Fruit fly (Drosophila melanogaster) whole organism, embryonic: Measurements from ENCODE around the gene Eip75B.
A peak's percentile ranks its signal among the peaks of the same experiment; 100 is the strongest.

Experiments
- Adf1 ChIP-seq: fragments of 200-800 bp; sonication (Bioruptor generic); IDR thresholded peaks from 2 replicates; pipeline ENCODE4 v1.3.6; 2022; ENCODE audit warnings: missing biosample characterization, missing genetic modification characterization
- Asciz ChIP-seq: fragments of 200-800 bp; sonication (Bioruptor generic); optimal IDR thresholded peaks from 2 replicates; lab custom pipeline; 2017; ENCODE audit warnings: missing biosample characterization, mild to moderate bottlenecking, missing genetic modification characterization, missing genetic modification reagents
- Atf-2 ChIP-seq: fragments of 200-800 bp; sonication (Bioruptor generic); optimal IDR thresholded peaks from 2 replicates; lab custom pipeline; 2016; ENCODE audit warnings: missing biosample characterization, missing genetic modification characterization
- C15 ChIP-seq: fragments of 200-800 bp; sonication (Bioruptor generic); IDR thresholded peaks from 3 replicates; pipeline ENCODE4 v1.3.6; 2022; ENCODE audit warnings: missing biosample characterization, missing genetic modification characterization
- CG10147 ChIP-seq: fragments of 200-800 bp; sonication (Bioruptor generic); optimal IDR thresholded peaks from 2 replicates; lab custom pipeline; 2019; ENCODE audit warnings: missing biosample characterization, mild to moderate bottlenecking, missing genetic modification characterization, moderate library complexity
- CG12155 ChIP-seq: fragments of 200-800 bp; sonication (Bioruptor generic); optimal IDR thresholded peaks from 3 replicates; lab custom pipeline; 2016; ENCODE audit warnings: missing biosample characterization, missing genetic modification characterization
- CG12299 ChIP-seq: fragments of 200-800 bp; sonication (Bioruptor generic); optimal IDR thresholded peaks from 2 replicates; lab custom pipeline; 2018; ENCODE audit warnings: missing biosample characterization, mild to moderate bottlenecking, missing genetic modification characterization
- CG13123 ChIP-seq: fragments of 200-800 bp; sonication (Bioruptor generic); optimal IDR thresholded peaks from 2 replicates; lab custom pipeline; 2016; ENCODE audit warnings: missing biosample characterization, missing genetic modification characterization
- CG13296 ChIP-seq: fragments of 200-800 bp; sonication (Bioruptor generic); optimal IDR thresholded peaks from 3 replicates; lab custom pipeline; 2018; ENCODE audit warnings: missing biosample characterization, mild to moderate bottlenecking, missing genetic modification characterization
- CG13424 ChIP-seq: fragments of 200-800 bp; sonication (Bioruptor generic); optimal IDR thresholded peaks from 2 replicates; lab custom pipeline; 2019; ENCODE audit warnings: missing biosample characterization, mild to moderate bottlenecking, missing genetic modification characterization, moderate library complexity
- CG14014 ChIP-seq: fragments of 200-800 bp; sonication (Bioruptor generic); IDR thresholded peaks from 2 replicates; pipeline ENCODE4 v1.3.6; 2022; ENCODE audit warnings: missing biosample characterization, missing genetic modification characterization
- CG17359 ChIP-seq: fragments of 200-800 bp; sonication (Bioruptor generic); optimal IDR thresholded peaks from 3 replicates; lab custom pipeline; 2018; ENCODE audit warnings: missing biosample characterization, mild to moderate bottlenecking, missing genetic modification characterization, moderate library complexity
- CG17829 ChIP-seq: fragments of 200-800 bp; optimal IDR thresholded peaks from 2 replicates; lab custom pipeline; 2019; ENCODE audit warnings: missing biosample characterization, mild to moderate bottlenecking, missing genetic modification characterization, moderate library complexity
- CG1792 ChIP-seq: fragments of 200-800 bp; sonication (Bioruptor generic); optimal IDR thresholded peaks from 2 replicates; lab custom pipeline; 2016; ENCODE audit warnings: missing biosample characterization, missing genetic modification characterization
- CG18262 ChIP-seq: fragments of 200-800 bp; optimal IDR thresholded peaks from 3 replicates; lab custom pipeline; 2019; ENCODE audit warnings: missing biosample characterization, mild to moderate bottlenecking, missing genetic modification characterization, moderate library complexity
- CG18619 ChIP-seq: fragments of 200-800 bp; sonication (Bioruptor generic); optimal IDR thresholded peaks from 3 replicates; lab custom pipeline; 2017; ENCODE audit warnings: missing biosample characterization, mild to moderate bottlenecking, missing genetic modification characterization
- CG2120 ChIP-seq: fragments of 200-800 bp; sonication (Bioruptor generic); optimal IDR thresholded peaks from 3 replicates; lab custom pipeline; 2016; ENCODE audit warnings: missing biosample characterization, missing genetic modification characterization
- CG30403 ChIP-seq: fragments of 200-800 bp; sonication (Bioruptor generic); optimal IDR thresholded peaks from 3 replicates; lab custom pipeline; 2016; ENCODE audit warnings: missing biosample characterization, missing genetic modification characterization
- CG32532 ChIP-seq: fragments of 200-800 bp; sonication (Bioruptor generic); IDR thresholded peaks from 2 replicates; pipeline ENCODE4 v1.3.6; 2022; ENCODE audit warnings: missing biosample characterization, missing genetic modification characterization
- CG32767 ChIP-seq: fragments of 200-800 bp; sonication (Bioruptor generic); IDR thresholded peaks from 2 replicates; pipeline ENCODE4 v1.3.6; 2022; ENCODE audit warnings: missing biosample characterization, missing genetic modification characterization
- CG32772 ChIP-seq: fragments of 200-800 bp; sonication (Bioruptor generic); IDR thresholded peaks from 2 replicates; pipeline ENCODE4 v1.3.6; 2022; ENCODE audit warnings: missing biosample characterization, missing genetic modification characterization
- CG33557 ChIP-seq: fragments of 200-800 bp; sonication (Bioruptor generic); optimal IDR thresholded peaks from 2 replicates; lab custom pipeline; 2019; ENCODE audit warnings: missing biosample characterization, mild to moderate bottlenecking, missing genetic modification characterization, moderate library complexity
- CG3838 ChIP-seq: fragments of 200-800 bp; sonication (Bioruptor generic); optimal IDR thresholded peaks from 3 replicates; lab custom pipeline; 2016; ENCODE audit warnings: missing biosample characterization, missing genetic modification characterization
- CG6689 ChIP-seq: fragments of 200-800 bp; sonication (Bioruptor generic); IDR thresholded peaks from 2 replicates; pipeline ENCODE4 v1.3.6; 2022; ENCODE audit warnings: missing biosample characterization, missing genetic modification characterization
- CG7372 ChIP-seq: fragments of 200-800 bp; sonication (Bioruptor generic); IDR thresholded peaks from 2 replicates; pipeline ENCODE4 v1.3.6; 2022; ENCODE audit warnings: missing biosample characterization, missing genetic modification characterization
- CG7839 ChIP-seq: fragments of 200-800 bp; sonication (Bioruptor generic); optimal IDR thresholded peaks from 3 replicates; lab custom pipeline; 2018; ENCODE audit warnings: missing biosample characterization, mild to moderate bottlenecking, missing genetic modification characterization, moderate library complexity
- CG7963 ChIP-seq: fragments of 200-800 bp; sonication (Bioruptor generic); IDR thresholded peaks from 3 replicates; pipeline ENCODE4 v1.3.6; 2022; ENCODE audit warnings: missing biosample characterization, missing genetic modification characterization; ENCODE audit not compliant: partially characterized antibody
- CG9609 ChIP-seq: fragments of 200-800 bp; sonication (Bioruptor generic); optimal IDR thresholded peaks from 3 replicates; lab custom pipeline; 2016; ENCODE audit warnings: missing biosample characterization, missing genetic modification characterization
- CkIIα-i1 ChIP-seq: fragments of 200-800 bp; sonication (Bioruptor generic); IDR thresholded peaks from 2 replicates; pipeline ENCODE4 v1.3.6; 2022; ENCODE audit warnings: missing biosample characterization, missing genetic modification characterization
- Dfd ChIP-seq, 2 experiments: fragments of >200 bp; optimal IDR thresholded peaks; 2 replicates each; lab custom pipeline; 2017; ENCODE audit warnings: missing biosample characterization in 2 of 2, missing genetic modification characterization in 2 of 2
- Doc3 ChIP-seq: fragments of 200-800 bp; sonication (Bioruptor generic); IDR thresholded peaks from 3 replicates; pipeline ENCODE4 v1.3.6; 2022; ENCODE audit warnings: missing biosample characterization, missing genetic modification characterization; ENCODE audit not compliant: partially characterized antibody
- Dp ChIP-seq: fragments of 200-800 bp; sonication (Bioruptor generic); optimal IDR thresholded peaks from 2 replicates; lab custom pipeline; 2018; ENCODE audit warnings: missing biosample characterization, mild to moderate bottlenecking, missing genetic modification characterization, moderate library complexity
- Fer2 ChIP-seq: fragments of 200-800 bp; sonication (Bioruptor generic); optimal IDR thresholded peaks from 2 replicates; lab custom pipeline; 2018; ENCODE audit warnings: missing biosample characterization, mild to moderate bottlenecking, missing genetic modification characterization, moderate library complexity
- Hmr ChIP-seq: fragments of 200-800 bp; sonication (Bioruptor generic); optimal IDR thresholded peaks from 3 replicates; lab custom pipeline; 2017; ENCODE audit warnings: mild to moderate bottlenecking, missing biosample characterization, missing genetic modification reagents, missing genetic modification characterization
- Hsf ChIP-seq: fragments of 200-800 bp; sonication (Bioruptor generic); optimal IDR thresholded peaks from 3 replicates; lab custom pipeline; 2016; ENCODE audit warnings: missing biosample characterization, missing genetic modification characterization
- Mes4 ChIP-seq: fragments of 200-800 bp; sonication (Bioruptor generic); optimal IDR thresholded peaks from 2 replicates; lab custom pipeline; 2016; ENCODE audit warnings: missing biosample characterization, missing genetic modification characterization
- Mrtf ChIP-seq: fragments of 200-800 bp; sonication (Bioruptor generic); IDR thresholded peaks from 3 replicates; pipeline ENCODE4 v1.3.6; 2022; ENCODE audit warnings: missing biosample characterization, missing genetic modification characterization
- Oli ChIP-seq: fragments of 200-800 bp; sonication (Bioruptor generic); optimal IDR thresholded peaks from 2 replicates; lab custom pipeline; 2018; ENCODE audit warnings: missing biosample characterization, mild to moderate bottlenecking, missing genetic modification characterization, moderate library complexity
- PHDP ChIP-seq: fragments of 200-800 bp; sonication (Bioruptor generic); optimal IDR thresholded peaks from 3 replicates; lab custom pipeline; 2018; ENCODE audit warnings: missing biosample characterization, mild to moderate bottlenecking, missing genetic modification characterization, moderate library complexity
- aop ChIP-seq: fragments of 200-800 bp; sonication (Bioruptor generic); IDR thresholded peaks from 2 replicates; pipeline ENCODE4 v1.3.6; 2022; ENCODE audit warnings: missing biosample characterization, missing genetic modification characterization
- bbx ChIP-seq: fragments of 200-800 bp; sonication (Bioruptor generic); IDR thresholded peaks from 2 replicates; pipeline ENCODE4 v1.3.6; 2022; ENCODE audit warnings: missing biosample characterization, missing genetic modification characterization; ENCODE audit not compliant: partially characterized antibody
- corto ChIP-seq: fragments of 200-800 bp; sonication (Bioruptor generic); optimal IDR thresholded peaks from 2 replicates; lab custom pipeline; 2016; ENCODE audit warnings: missing biosample characterization, mild to moderate bottlenecking, missing genetic modification characterization, moderate library complexity
- crc ChIP-seq: fragments of 200-800 bp; sonication (Bioruptor generic); optimal IDR thresholded peaks from 2 replicates; lab custom pipeline; 2016; ENCODE audit warnings: missing biosample characterization, missing genetic modification characterization
- eve ChIP-seq, 2 experiments: fragments of >200 bp; optimal IDR thresholded peaks; 2 replicates each; lab custom pipeline; 2017; ENCODE audit warnings: missing biosample characterization in 2 of 2, missing genetic modification characterization in 2 of 2
- fd3F ChIP-seq: fragments of 200-800 bp; sonication (Bioruptor generic); optimal IDR thresholded peaks from 2 replicates; lab custom pipeline; 2018; ENCODE audit warnings: missing biosample characterization, mild to moderate bottlenecking, missing genetic modification characterization, moderate library complexity
- nerfin-2 ChIP-seq: fragments of 200-800 bp; sonication (Bioruptor generic); IDR thresholded peaks from 2 replicates; pipeline ENCODE4 v1.3.6; 2022; ENCODE audit warnings: missing biosample characterization, missing genetic modification characterization; ENCODE audit not compliant: partially characterized antibody
- slp2 ChIP-seq: fragments of 200-800 bp; sonication (Bioruptor generic); optimal IDR thresholded peaks from 2 replicates; lab custom pipeline; 2016; ENCODE audit warnings: missing biosample characterization, missing genetic modification characterization
- stwl ChIP-seq: fragments of 200-800 bp; sonication (Bioruptor generic); optimal IDR thresholded peaks from 3 replicates; lab custom pipeline; 2018; ENCODE audit warnings: missing biosample characterization, mild to moderate bottlenecking, missing genetic modification characterization, moderate library complexity
- unpg ChIP-seq: fragments of 200-800 bp; sonication (Bioruptor generic); optimal IDR thresholded peaks from 3 replicates; lab custom pipeline; 2018; ENCODE audit warnings: missing biosample characterization, mild to moderate bottlenecking, missing genetic modification characterization, moderate library complexity
- wek ChIP-seq: fragments of 200-800 bp; sonication (Bioruptor generic); optimal IDR thresholded peaks from 3 replicates; lab custom pipeline; 2018; ENCODE audit warnings: missing biosample characterization, mild to moderate bottlenecking, missing genetic modification characterization, moderate library complexity

Eip75B gene

dm6 chr3L:17907609-17908160 is 156.8 kb downstream of the Eip75B start, which contains the start of the genes Prestin and Wdr92 (continued):
- peak; percentile 56 for TF ChIP-seq Dp (GFP tag; lab: Kevin White, UChicago)
- no peak; the same call in 1 of the 2 replicates for TF ChIP-seq CG32532
- TF ChIP-seq CG13424 (tag; lab: Kevin White, UChicago), result no peak
- no peak for TF ChIP-seq C15
- TF ChIP-seq Doc3 (GFP tag; lab: Robert Waterston, UW), result peak; percentile 89
- peak; percentile 62; the same call in 2 of the 3 replicates for TF ChIP-seq CG7963
- no peak for TF ChIP-seq Oli
- TF ChIP-seq CG14014 (GFP tag; lab: Robert Waterston, UW), result no peak; the same call in 1 of the 2 replicates
- no peak for TF ChIP-seq Atf-2 (GFP tag; lab: Kevin White, UChicago)
- TF ChIP-seq slp2 (GFP tag; lab: Kevin White, UChicago), result no peak
- TF ChIP-seq bbx (GFP tag; lab: Robert Waterston, UW), result peak; percentile 83
- TF ChIP-seq CG33557, result no peak
- no peak for TF ChIP-seq CG1792
- TF ChIP-seq eve (GFP tag; optimal IDR thresholded peaks at IDR 0.05; lab: Kevin White, UChicago), result peak in 1 of 2 experiments; percentile 47
- no peak for TF ChIP-seq Mes4 (GFP tag; lab: Kevin White, UChicago)
- TF ChIP-seq Hsf (GFP tag; lab: Kevin White, UChicago), result no peak
- TF ChIP-seq CG18619 (GFP tag; lab: Kevin White, UChicago), result peak; percentile 8
- peak; percentile 23 for TF ChIP-seq CG10147 (GFP tag; lab: Kevin White, UChicago)
- peak; percentile 21 for TF ChIP-seq corto (GFP tag; lab: Kevin White, UChicago)
- TF ChIP-seq crc (GFP tag; lab: Kevin White, UChicago), result no peak
- TF ChIP-seq Fer2, result no peak
- TF ChIP-seq Mrtf (GFP tag; lab: Robert Waterston, UW), result no peak
- no peak for TF ChIP-seq aop (GFP tag; lab: Robert Waterston, UW)
- TF ChIP-seq CG13296 (GFP tag; lab: Kevin White, UChicago), result peak; percentile 66
- no peak for TF ChIP-seq Dfd (GFP tag; optimal IDR thresholded peaks at IDR 0.05; lab: Kevin White, UChicago)
- peak; percentile 51; the same call in 1 of the 2 replicates for TF ChIP-seq Adf1 (GFP tag; lab: Robert Waterston, UW)
- no peak for TF ChIP-seq CG18262 (tag; lab: Kevin White, UChicago)
- peak; percentile 24; the same call in 1 of the 2 replicates for TF ChIP-seq CG32772 (GFP tag; lab: Robert Waterston, UW)
- no peak for TF ChIP-seq CkIIα-i1 (GFP tag; lab: Robert Waterston, UW)
- peak; percentile 9 for TF ChIP-seq CG7839 (tag; lab: Kevin White, UChicago)
- TF ChIP-seq stwl (tag; lab: Kevin White, UChicago), result peak; percentile 66
- no peak for TF ChIP-seq CG12155 (GFP tag; lab: Kevin White, UChicago)
- no peak for TF ChIP-seq CG9609 (GFP tag; lab: Kevin White, UChicago)
- no peak for TF ChIP-seq CG3838
- TF ChIP-seq CG13123 (GFP tag; lab: Kevin White, UChicago), result no peak
- no peak for TF ChIP-seq CG7372
- peak; percentile 8 for TF ChIP-seq unpg (GFP tag; lab: Kevin White, UChicago)
- no peak for TF ChIP-seq CG32767 (GFP tag; lab: Robert Waterston, UW)
- TF ChIP-seq wek, result peak; percentile 24
- no peak for TF ChIP-seq CG30403 (GFP tag; lab: Kevin White, UChicago)
- TF ChIP-seq CG17829 (tag; lab: Kevin White, UChicago), result peak; percentile 19
- peak; percentile 56 for TF ChIP-seq Hmr
- TF ChIP-seq CG2120 (GFP tag; lab: Kevin White, UChicago), result peak; percentile 36
- TF ChIP-seq CG17359, result peak; percentile 28
- no peak for TF ChIP-seq fd3F
- TF ChIP-seq Asciz, result peak; percentile 32
- peak; percentile 28 for TF ChIP-seq PHDP (tag; lab: Kevin White, UChicago)
- TF ChIP-seq nerfin-2 (GFP tag; lab: Robert Waterston, UW), result peak; percentile 56; the same call in 1 of the 2 replicates
- TF ChIP-seq CG6689 (GFP tag; lab: Robert Waterston, UW), result no peak
- TF ChIP-seq CG12299, result no peak
